Worm (Caenorhabditis elegans): ENCODE measurements around the gene C09E10.3.

DNA sequence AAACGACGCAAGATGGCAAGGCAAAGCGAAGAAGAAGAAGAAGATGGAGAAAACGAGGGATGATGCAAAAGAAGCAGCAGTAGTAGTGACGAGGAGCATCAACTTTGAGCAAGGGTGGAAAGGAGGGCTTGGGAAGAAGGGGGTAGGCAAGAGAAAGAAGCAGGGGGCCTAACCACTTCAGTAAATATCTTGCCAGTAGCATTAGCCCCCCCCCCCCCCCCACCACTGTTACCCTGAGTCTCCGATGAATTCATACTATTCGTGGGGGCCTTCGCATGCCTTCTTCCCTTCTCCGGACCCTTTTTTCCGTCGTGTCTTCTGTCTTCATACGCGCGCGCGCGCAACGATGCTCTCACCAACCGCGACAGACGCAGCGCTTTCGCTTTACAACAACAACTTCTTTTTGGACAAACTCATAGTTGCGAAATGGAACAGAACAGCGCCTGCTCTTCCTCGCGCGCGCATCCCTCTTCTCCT lies 30.7 kb upstream of the C09E10.3 start:
- peak; percentile 52; the same call in 1 of the 2 replicates for TF ChIP-seq ztf-23 (GFP tag; IDR thresholded peaks at IDR 0.05)
- no peak for TF ChIP-seq flt-1 (GFP tag; IDR thresholded peaks at IDR 0.05)
- TF ChIP-seq cog-1 (tag; optimal IDR thresholded peaks at IDR 0.05) = no peak
- no peak for TF ChIP-seq med-1 (GFP tag; optimal IDR thresholded peaks at IDR 0.05; ENCODE audit: insufficient read depth)
- no peak for TF ChIP-seq klf-2 (GFP tag; conservative IDR thresholded peaks at IDR 0.05)
- no peak for TF ChIP-seq tab-1 (GFP tag; IDR thresholded peaks at IDR 0.05)
- no peak for TF ChIP-seq ztf-29 (GFP tag; IDR thresholded peaks at IDR 0.05)

Measured in whole organism, midembryonic.